Fruit fly (Drosophila melanogaster): ENCODE results near the gene CG14346.
A peak's percentile ranks its signal among the peaks of the same experiment; 100 is the strongest.

CG14346 gene

DNA sequence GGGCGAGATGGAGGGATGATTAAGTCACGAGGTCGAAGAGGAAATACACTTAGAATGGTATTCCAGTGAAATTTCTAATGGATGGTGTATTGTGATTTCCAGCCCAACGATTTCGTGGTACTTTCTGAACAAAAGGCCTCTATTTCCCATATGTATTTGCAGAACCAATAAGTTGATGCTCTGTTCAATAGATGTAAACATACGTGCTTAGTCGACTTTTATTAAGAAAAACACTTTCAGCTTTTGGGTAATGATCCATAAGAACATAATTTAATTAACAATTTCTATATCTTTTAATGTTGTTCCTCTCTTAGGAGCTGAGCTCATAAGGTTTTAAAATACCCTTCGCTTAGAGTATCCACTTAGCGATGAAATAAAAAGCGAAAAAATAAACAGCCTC is 37.8 kb downstream of the CG14346 start:
- no peak for TF ChIP-seq br (GFP tag; optimal IDR thresholded peaks at IDR 0.05)
- TF ChIP-seq rgr (GFP tag; optimal IDR thresholded peaks at IDR 0.05): peak; percentile 12
- TF ChIP-seq fru (GFP tag; optimal IDR thresholded peaks at IDR 0.05): peak; percentile 18
- no peak for TF ChIP-seq Rel (GFP tag; optimal IDR thresholded peaks at IDR 0.05)
- TF ChIP-seq Rel (tag; optimal IDR thresholded peaks at IDR 0.05): no peak
- TF ChIP-seq usp (GFP tag; optimal IDR thresholded peaks at IDR 0.05): no peak
- no peak for TF ChIP-seq Abd-B (GFP tag; optimal IDR thresholded peaks at IDR 0.05)
- TF ChIP-seq Hnf4 (GFP tag; optimal IDR thresholded peaks at IDR 0.05): no peak
- TF ChIP-seq psq (GFP tag; optimal IDR thresholded peaks at IDR 0.05): peak; percentile 46
- TF ChIP-seq tai (GFP tag; optimal IDR thresholded peaks at IDR 0.05): peak; percentile 11
- peak; percentile 42 for TF ChIP-seq OdsH (GFP tag; optimal IDR thresholded peaks at IDR 0.05)
- peak; percentile 26 for TF ChIP-seq ey (GFP tag; optimal IDR thresholded peaks at IDR 0.05)
- TF ChIP-seq h (GFP tag; optimal IDR thresholded peaks at IDR 0.05): peak; percentile 47
- TF ChIP-seq foxo (GFP tag; optimal IDR thresholded peaks at IDR 0.05): peak in 1 of 2 experiments; percentile 56
- peak; percentile 24 for TF ChIP-seq HLH106 (tag; optimal IDR thresholded peaks at IDR 0.05)
- no peak for TF ChIP-seq CG32264 (GFP tag; optimal IDR thresholded peaks at IDR 0.05)
- TF ChIP-seq dmrt93B (GFP tag; optimal IDR thresholded peaks at IDR 0.05): peak; percentile 10
- peak; percentile 49 for TF ChIP-seq Sp1 (GFP tag; optimal IDR thresholded peaks at IDR 0.05)
- peak; percentile 68 for TF ChIP-seq woc (GFP tag; optimal IDR thresholded peaks at IDR 0.05)

DNA sequence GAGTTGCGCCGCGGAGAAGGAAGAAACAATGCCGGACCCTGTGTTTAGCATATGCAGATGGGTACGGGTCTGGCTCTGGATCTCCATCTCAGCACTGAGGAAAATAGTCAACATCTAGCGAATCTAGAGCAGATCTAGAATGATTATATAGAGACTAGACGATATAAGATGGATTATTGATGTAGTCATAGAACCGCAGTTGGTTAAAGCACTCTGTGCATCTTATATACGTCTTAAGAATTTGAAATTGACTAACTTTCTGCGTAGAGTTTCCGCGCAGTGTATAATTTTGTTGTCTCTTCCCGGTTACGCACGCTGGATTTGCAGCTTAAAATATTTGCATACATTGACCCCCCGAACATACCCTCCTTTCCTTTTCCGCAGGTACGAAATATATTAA is 41.9 kb downstream of the CG14346 start:
- TF ChIP-seq Dfd (GFP tag; optimal IDR thresholded peaks at IDR 0.05) (no peak), woc (GFP tag; optimal IDR thresholded peaks at IDR 0.05) (peak; percentile 39), fru (GFP tag; optimal IDR thresholded peaks at IDR 0.05) (peak; percentile 69), Hnf4 (GFP tag; optimal IDR thresholded peaks at IDR 0.05) (peak; percentile 22), OdsH (GFP tag; optimal IDR thresholded peaks at IDR 0.05) (peak; percentile 52), CrebA (GFP tag; optimal IDR thresholded peaks at IDR 0.05; ENCODE audit: borderline replicate concordance) (no peak), Abd-B (GFP tag; optimal IDR thresholded peaks at IDR 0.05) (no peak), usp (GFP tag; optimal IDR thresholded peaks at IDR 0.05) (no peak), rgr (GFP tag; optimal IDR thresholded peaks at IDR 0.05) (peak; percentile 55), psq (GFP tag; optimal IDR thresholded peaks at IDR 0.05) (peak; percentile 28), Sp1 (GFP tag; optimal IDR thresholded peaks at IDR 0.05) (peak; percentile 51), Hr78 (GFP tag; optimal IDR thresholded peaks at IDR 0.05) (no peak), sage (GFP tag; optimal IDR thresholded peaks at IDR 0.05) (peak; percentile 28), h (GFP tag; optimal IDR thresholded peaks at IDR 0.05) (peak; percentile 55), ey (GFP tag; optimal IDR thresholded peaks at IDR 0.05) (peak; percentile 63), Vsx2 (GFP tag; optimal IDR thresholded peaks at IDR 0.05; ENCODE audit: partially characterized antibody) (no peak), HLH106 (tag; optimal IDR thresholded peaks at IDR 0.05) (peak; percentile 45), br (GFP tag; optimal IDR thresholded peaks at IDR 0.05) (peak; percentile 49), dl (GFP tag; optimal IDR thresholded peaks at IDR 0.05; ENCODE audit: insufficient read depth in 1 of 2, partially characterized antibody in 2 of 2) (no peak), dsf (GFP tag; optimal IDR thresholded peaks at IDR 0.05; ENCODE audit: borderline replicate concordance) (no peak), pan (optimal IDR thresholded peaks at IDR 0.05) (no peak), CG9705 (GFP tag; optimal IDR thresholded peaks at IDR 0.05) (no peak), foxo (GFP tag; optimal IDR thresholded peaks at IDR 0.05) (peak in 1 of 2 experiments; percentile 64), Jra (GFP tag; optimal IDR thresholded peaks at IDR 0.05) (no peak)

DNA sequence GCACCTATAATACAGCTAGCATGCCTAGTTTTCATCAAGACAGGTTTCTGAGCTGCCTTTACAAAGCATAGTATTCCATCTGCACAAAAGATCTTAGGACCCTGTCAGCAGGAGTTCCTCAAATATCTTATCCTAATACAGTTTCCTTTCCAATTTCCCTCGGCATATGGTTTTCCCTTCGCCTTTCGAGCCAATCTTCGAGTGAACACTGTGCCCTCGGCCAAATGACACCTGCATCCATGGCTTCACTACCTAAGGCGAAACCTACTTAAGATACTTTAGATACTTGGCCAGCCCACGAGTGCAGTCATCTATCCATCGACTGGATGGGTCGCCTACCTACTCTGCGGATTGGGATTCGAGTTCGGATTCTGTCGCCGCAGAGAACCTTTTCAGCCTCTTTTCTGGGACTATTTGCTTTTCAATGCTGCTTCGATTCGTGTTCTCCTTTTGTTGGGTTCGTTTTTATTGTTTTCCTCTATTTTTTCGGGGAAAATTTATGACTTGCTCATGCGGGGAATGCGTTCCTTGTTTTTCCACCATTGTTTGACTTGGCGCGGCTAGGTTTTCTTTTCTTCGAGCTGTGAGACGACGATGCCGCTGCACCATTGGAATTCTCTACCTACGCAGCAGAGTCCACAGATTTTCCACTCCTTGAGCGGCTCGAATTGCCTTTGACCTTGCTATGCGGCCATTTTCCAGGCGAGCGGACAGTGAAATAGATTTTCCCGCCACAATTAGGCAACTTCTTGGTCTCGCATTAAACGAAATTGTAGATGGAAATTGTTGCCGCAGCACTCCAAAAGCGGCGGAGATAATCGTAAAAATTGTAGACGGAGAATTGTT is 43.2 kb downstream of the CG14346 start:
- TF ChIP-seq psq (GFP tag; optimal IDR thresholded peaks at IDR 0.05) (no peak), sv (GFP tag; optimal IDR thresholded peaks at IDR 0.05) (no peak), tai (GFP tag; optimal IDR thresholded peaks at IDR 0.05) (no peak), Mio (GFP tag; optimal IDR thresholded peaks at IDR 0.05) (no peak), Dfd (GFP tag; optimal IDR thresholded peaks at IDR 0.05) (no peak), GATAd (GFP tag; optimal IDR thresholded peaks at IDR 0.05) (no peak), woc (GFP tag; optimal IDR thresholded peaks at IDR 0.05) (no peak), HLH106 (tag; optimal IDR thresholded peaks at IDR 0.05) (no peak), Hr83 (GFP tag; optimal IDR thresholded peaks at IDR 0.05; ENCODE audit: poor library complexity, severe bottlenecking) (no peak), h (GFP tag; optimal IDR thresholded peaks at IDR 0.05) (no peak), OdsH (GFP tag; optimal IDR thresholded peaks at IDR 0.05) (no peak), fru (GFP tag; optimal IDR thresholded peaks at IDR 0.05) (no peak), Vsx2 (GFP tag; optimal IDR thresholded peaks at IDR 0.05; ENCODE audit: partially characterized antibody) (no peak), Hr78 (GFP tag; optimal IDR thresholded peaks at IDR 0.05) (no peak), rgr (GFP tag; optimal IDR thresholded peaks at IDR 0.05) (no peak), lola (GFP tag; optimal IDR thresholded peaks at IDR 0.05) (no peak)

Data from whole organism, wandering third instar larva.